Fruit fly (Drosophila melanogaster): ENCODE results near the gene lft.

lft gene

DNA sequence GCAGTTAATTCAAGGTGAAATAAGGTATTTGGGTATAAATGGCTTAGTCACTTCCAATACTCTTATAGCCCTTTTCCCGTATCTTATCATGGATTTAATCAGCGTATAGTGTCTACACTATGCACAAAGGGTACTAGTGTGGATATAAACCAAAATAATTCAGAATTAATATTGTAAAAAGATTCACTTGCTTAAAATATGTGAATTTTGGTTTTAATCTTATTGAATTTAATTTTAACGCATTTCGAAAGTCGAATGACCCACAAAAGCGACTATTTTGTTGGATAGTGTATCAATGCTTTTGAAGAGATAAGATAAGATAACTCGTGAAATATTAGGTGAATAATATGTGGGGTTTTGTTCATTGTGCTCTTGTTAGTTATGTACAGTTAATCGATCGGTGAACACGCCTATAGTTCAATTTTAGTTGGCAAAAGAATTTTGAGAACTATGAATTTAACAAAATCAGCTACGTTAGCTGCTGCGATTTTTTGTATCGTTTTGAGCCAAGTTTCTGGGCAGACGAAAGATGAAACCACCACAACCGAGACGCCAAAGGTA, 17.7 kb downstream of the lft start, which contains the start of gene CG5096 (continued):
- TF ChIP-seq CG8359 (GFP tag; optimal IDR thresholded peaks at IDR 0.05; ENCODE audit: borderline replicate concordance) (peak; percentile 49), CG13287 (GFP tag; IDR thresholded peaks at IDR 0.05; ENCODE audit: partially characterized antibody) (no peak), CG7987 (GFP tag; optimal IDR thresholded peaks at IDR 0.05) (peak; percentile 80), CG14965 (GFP tag; optimal IDR thresholded peaks at IDR 0.05; ENCODE audit: borderline replicate concordance) (no peak), tap (tag; optimal IDR thresholded peaks at IDR 0.05) (peak; percentile 94), CG4404 (GFP tag; IDR thresholded peaks at IDR 0.05) (no peak), twi (tag; optimal IDR thresholded peaks at IDR 0.05) (peak; percentile 73), CG12155 (GFP tag; optimal IDR thresholded peaks at IDR 0.05) (peak; percentile 82)

DNA sequence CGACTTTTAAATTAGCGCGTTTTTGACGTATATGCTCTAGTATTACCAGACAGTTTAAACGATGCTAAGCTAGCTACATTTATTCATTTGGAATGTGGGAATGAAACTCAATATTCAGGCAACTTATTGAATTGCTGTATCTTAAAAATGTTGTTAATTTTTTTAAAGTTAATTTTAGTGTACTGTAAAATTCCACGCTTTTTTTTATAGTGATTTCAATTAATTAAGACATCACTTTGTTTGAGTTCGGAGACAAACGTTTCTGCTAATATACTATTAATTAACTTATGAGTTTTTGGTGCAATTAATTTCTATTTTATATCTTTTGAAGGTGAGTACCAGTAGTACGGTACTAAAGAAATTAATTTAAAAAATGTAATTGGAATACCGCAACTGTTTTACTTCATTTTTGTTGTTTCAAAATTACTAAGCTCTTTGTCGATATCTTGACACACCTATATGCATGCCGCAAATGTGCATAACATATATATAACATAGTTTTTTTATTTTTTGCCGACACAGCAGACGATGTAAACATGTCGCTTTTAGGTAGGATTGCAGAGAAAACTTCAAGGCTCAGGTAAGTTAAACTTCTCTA, 22.0 kb downstream of the lft start, which contains the start of the genes Cdk1 and mRpS7:
Gene Cdk1, minus strand, starts transcription at position 55 of the 598 bp plus-strand sequence.
Gene mRpS7, plus strand, starts transcription at position 455 of the 598 bp plus-strand sequence.
- TF ChIP-seq CG13624 (GFP tag; optimal IDR thresholded peaks at IDR 0.05): peak; percentile 63
- peak; percentile 31 for TF ChIP-seq shn (GFP tag; optimal IDR thresholded peaks at IDR 0.05)
- TF ChIP-seq ranshi (GFP tag; IDR thresholded peaks at IDR 0.05): 0 out of 2 replicates have a peak, but pooled peaks have one; percentile 68
- TF ChIP-seq dmrt99B (tag; optimal IDR thresholded peaks at IDR 0.05): peak; percentile 78
- no peak for TF ChIP-seq CkIIα-i1 (GFP tag; IDR thresholded peaks at IDR 0.05)
- TF ChIP-seq gfzf (GFP tag; optimal IDR thresholded peaks at IDR 0.05): peak; percentile 26
- peak; percentile 32 for TF ChIP-seq CG12299 (tag; optimal IDR thresholded peaks at IDR 0.05)
- TF ChIP-seq CG32767 (GFP tag; IDR thresholded peaks at IDR 0.05): peak; percentile 61; the same call in 1 of the 2 replicates
- TF ChIP-seq Nf-YC (tag; optimal IDR thresholded peaks at IDR 0.05): peak; percentile 59
- no peak for TF ChIP-seq jing (GFP tag; optimal IDR thresholded peaks at IDR 0.05)
- TF ChIP-seq Fer2 (tag; optimal IDR thresholded peaks at IDR 0.05): peak; percentile 7
- no peak for TF ChIP-seq HLHmδ (GFP tag; optimal IDR thresholded peaks at IDR 0.05)
- TF ChIP-seq Blimp-1 (GFP tag; optimal IDR thresholded peaks at IDR 0.05): peak; percentile 55
- peak; percentile 3 for TF ChIP-seq CG6854 (GFP tag; optimal IDR thresholded peaks at IDR 0.05)
- peak; percentile 70 for TF ChIP-seq CG1602 (GFP tag; optimal IDR thresholded peaks at IDR 0.05)
- TF ChIP-seq Atf3 (GFP tag; optimal IDR thresholded peaks at IDR 0.05): peak; percentile 68
- peak; percentile 29 for TF ChIP-seq Elba2 (GFP tag; optimal IDR thresholded peaks at IDR 0.05)
- TF ChIP-seq CG1647 (GFP tag; optimal IDR thresholded peaks at IDR 0.05): no peak
- no peak for TF ChIP-seq danr (GFP tag; IDR thresholded peaks at IDR 0.05)
- peak; percentile 31 for TF ChIP-seq Ets97D (GFP tag; optimal IDR thresholded peaks at IDR 0.05)
- no peak for TF ChIP-seq pb (GFP tag; optimal IDR thresholded peaks at IDR 0.05)
- TF ChIP-seq al (GFP tag; IDR thresholded peaks at IDR 0.05): peak; percentile 54
- no peak for TF ChIP-seq Sox102F (GFP tag; optimal IDR thresholded peaks at IDR 0.05)
- peak; percentile 74 for TF ChIP-seq CG14441 (GFP tag; IDR thresholded peaks at IDR 0.05)
- peak; percentile 26 for TF ChIP-seq YL-1 (GFP tag; optimal IDR thresholded peaks at IDR 0.05)
- peak; percentile 60; the same call in 1 of the 2 replicates for TF ChIP-seq CG8765 (GFP tag; IDR thresholded peaks at IDR 0.05)
- TF ChIP-seq row (GFP tag; IDR thresholded peaks at IDR 0.05): peak; percentile 81
- TF ChIP-seq bbx (GFP tag; IDR thresholded peaks at IDR 0.05; ENCODE audit: partially characterized antibody): no peak
- TF ChIP-seq CG7556 (GFP tag; optimal IDR thresholded peaks at IDR 0.05): peak; percentile 71
- TF ChIP-seq CG6791 (GFP tag; IDR thresholded peaks at IDR 0.05; ENCODE audit: partially characterized antibody): no peak
- peak; percentile 70 for TF ChIP-seq CG11695 (GFP tag; IDR thresholded peaks at IDR 0.05)
- TF ChIP-seq dm (GFP tag; optimal IDR thresholded peaks at IDR 0.05): peak; percentile 43
- no peak for TF ChIP-seq kni (GFP tag; optimal IDR thresholded peaks at IDR 0.05)
- peak; percentile 66 for TF ChIP-seq esg (GFP tag; conservative IDR thresholded peaks at IDR 0.05)
- peak; percentile 80 for TF ChIP-seq CG9437 (GFP tag; optimal IDR thresholded peaks at IDR 0.05)
- no peak for TF ChIP-seq Trl (optimal IDR thresholded peaks at IDR 0.05)
- TF ChIP-seq Trl (GFP tag; optimal IDR thresholded peaks at IDR 0.05): peak; percentile 54
- TF ChIP-seq Awh (GFP tag; IDR thresholded peaks at IDR 0.05): peak; percentile 54; the same call in 1 of the 2 replicates
- TF ChIP-seq gsb (GFP tag; IDR thresholded peaks at IDR 0.05): 0 out of 2 replicates have a peak, but pooled peaks have one; percentile 32
- TF ChIP-seq CG18011 (GFP tag; optimal IDR thresholded peaks at IDR 0.05): peak; percentile 9

Data from whole organism, embryonic.